Fruit fly (Drosophila melanogaster) whole organism, embryonic: ENCODE measurements around the gene CG4291.

ENCODE experiments used
- CG10147 ChIP-seq: fragments of 200-800 bp; sonication (Bioruptor generic); optimal IDR thresholded peaks from 2 replicates; lab custom pipeline; 2019; ENCODE audit warnings: missing biosample characterization, mild to moderate bottlenecking, missing genetic modification characterization, moderate library complexity
- CG12299 ChIP-seq: fragments of 200-800 bp; sonication (Bioruptor generic); optimal IDR thresholded peaks from 2 replicates; lab custom pipeline; 2018; ENCODE audit warnings: missing biosample characterization, mild to moderate bottlenecking, missing genetic modification characterization
- CG12659 ChIP-seq: fragments of 200-800 bp; sonication (Bioruptor generic); optimal IDR thresholded peaks from 3 replicates; lab custom pipeline; 2017; ENCODE audit warnings: mild to moderate bottlenecking, missing biosample characterization, missing genetic modification reagents, missing genetic modification characterization
- CG12942 ChIP-seq: fragments of 200-800 bp; sonication (Bioruptor generic); optimal IDR thresholded peaks from 3 replicates; lab custom pipeline; 2016; ENCODE audit warnings: missing biosample characterization, missing genetic modification characterization
- CG13775 ChIP-seq: fragments of 200-800 bp; sonication (Bioruptor generic); optimal IDR thresholded peaks from 3 replicates; lab custom pipeline; 2017; ENCODE audit warnings: missing biosample characterization, mild to moderate bottlenecking, missing genetic modification characterization
- CG15514 ChIP-seq: fragments of 200-800 bp; sonication (Bioruptor generic); optimal IDR thresholded peaks from 3 replicates; lab custom pipeline; 2017; ENCODE audit warnings: missing biosample characterization, missing genetic modification characterization, mild to moderate bottlenecking, moderate library complexity, missing genetic modification reagents
- CG17568 ChIP-seq: fragments of 200-800 bp; sonication (Bioruptor generic); optimal IDR thresholded peaks from 2 replicates; lab custom pipeline; 2018; ENCODE audit warnings: missing biosample characterization, mild to moderate bottlenecking, missing genetic modification characterization, moderate library complexity
- CG31224 ChIP-seq: fragments of 200-800 bp; sonication (Bioruptor generic); IDR thresholded peaks from 2 replicates; pipeline ENCODE4 v1.3.6; 2022; ENCODE audit warnings: missing biosample characterization, missing genetic modification characterization
- CG6254 ChIP-seq: fragments of 200-800 bp; sonication (Bioruptor generic); optimal IDR thresholded peaks from 3 replicates; lab custom pipeline; 2017; ENCODE audit warnings: mild to moderate bottlenecking, missing biosample characterization, missing genetic modification reagents, missing genetic modification characterization
- CG7372 ChIP-seq: fragments of 200-800 bp; sonication (Bioruptor generic); IDR thresholded peaks from 2 replicates; pipeline ENCODE4 v1.3.6; 2022; ENCODE audit warnings: missing biosample characterization, missing genetic modification characterization
- CG8290 ChIP-seq, 3 experiments: fragments of 200-800 bp; sonication (Bioruptor generic); optimal IDR thresholded peaks; 2 replicates each; lab custom pipeline; 2016 to 2019; ENCODE audit warnings: missing biosample characterization in 3 of 3, missing genetic modification characterization in 3 of 3, mild to moderate bottlenecking in 2 of 3, moderate library complexity in 1 of 3
- CG9797 ChIP-seq: fragments of 200-800 bp; sonication (Bioruptor generic); optimal IDR thresholded peaks from 3 replicates; lab custom pipeline; 2018; ENCODE audit warnings: missing biosample characterization, mild to moderate bottlenecking, missing genetic modification characterization
- D19A ChIP-seq: fragments of 200-800 bp; optimal IDR thresholded peaks from 3 replicates; lab custom pipeline; 2019; ENCODE audit warnings: missing biosample characterization, mild to moderate bottlenecking, missing genetic modification characterization, moderate library complexity
- D19B ChIP-seq: fragments of 200-800 bp; sonication (Bioruptor generic); optimal IDR thresholded peaks from 2 replicates; lab custom pipeline; 2017; ENCODE audit warnings: missing biosample characterization, mild to moderate bottlenecking, missing genetic modification characterization
- Dll ChIP-seq: fragments of 200-800 bp; sonication (Bioruptor generic); IDR thresholded peaks from 4 replicates; pipeline ENCODE4 v1.3.6; 2022; ENCODE audit warnings: missing biosample characterization, missing genetic modification characterization; ENCODE audit not compliant: partially characterized antibody
- Dp ChIP-seq: fragments of 200-800 bp; sonication (Bioruptor generic); optimal IDR thresholded peaks from 2 replicates; lab custom pipeline; 2018; ENCODE audit warnings: missing biosample characterization, mild to moderate bottlenecking, missing genetic modification characterization, moderate library complexity
- Hmx ChIP-seq: fragments of 200-800 bp; sonication (Bioruptor generic); optimal IDR thresholded peaks from 2 replicates; lab custom pipeline; 2016; ENCODE audit warnings: missing biosample characterization, missing genetic modification characterization
- MESR4 ChIP-seq: fragments of 200-800 bp; sonication (Bioruptor generic); optimal IDR thresholded peaks from 2 replicates; lab custom pipeline; 2018; ENCODE audit warnings: missing biosample characterization, mild to moderate bottlenecking, missing genetic modification characterization, moderate library complexity
- MTF-1 ChIP-seq: fragments of 200-800 bp; sonication (Bioruptor generic); optimal IDR thresholded peaks from 2 replicates; lab custom pipeline; 2018; ENCODE audit warnings: missing biosample characterization, mild to moderate bottlenecking, missing genetic modification characterization, borderline replicate concordance
- Myb ChIP-seq: fragments of 200-800 bp; sonication (Bioruptor generic); optimal IDR thresholded peaks from 2 replicates; lab custom pipeline; 2016; ENCODE audit warnings: missing biosample characterization, missing genetic modification characterization
- Nf-YC ChIP-seq: fragments of 200-800 bp; optimal IDR thresholded peaks from 3 replicates; lab custom pipeline; 2019; ENCODE audit warnings: missing biosample characterization, mild to moderate bottlenecking, missing genetic modification characterization, moderate library complexity
- PHDP ChIP-seq: fragments of 200-800 bp; sonication (Bioruptor generic); optimal IDR thresholded peaks from 3 replicates; lab custom pipeline; 2018; ENCODE audit warnings: missing biosample characterization, mild to moderate bottlenecking, missing genetic modification characterization, moderate library complexity
- Sry-β ChIP-seq: fragments of 200-800 bp; sonication (Bioruptor generic); optimal IDR thresholded peaks from 2 replicates; lab custom pipeline; 2018; ENCODE audit warnings: missing biosample characterization, mild to moderate bottlenecking, missing genetic modification characterization, moderate library complexity
- Xrp1 ChIP-seq: fragments of 200-800 bp; sonication (Bioruptor generic); IDR thresholded peaks from 2 replicates; pipeline ENCODE4 v1.3.6; 2022; ENCODE audit warnings: missing biosample characterization, missing genetic modification characterization
- bbx ChIP-seq: fragments of 200-800 bp; sonication (Bioruptor generic); IDR thresholded peaks from 2 replicates; pipeline ENCODE4 v1.3.6; 2022; ENCODE audit warnings: missing biosample characterization, missing genetic modification characterization; ENCODE audit not compliant: partially characterized antibody
- chm ChIP-seq: fragments of 200-800 bp; sonication (Bioruptor generic); IDR thresholded peaks from 2 replicates; pipeline ENCODE4 v1.3.6; 2022; ENCODE audit warnings: missing biosample characterization, missing genetic modification characterization
- en ChIP-seq: fragments of 200-800 bp; sonication (Bioruptor generic); optimal IDR thresholded peaks from 2 replicates; lab custom pipeline; 2016; ENCODE audit warnings: missing biosample characterization, missing genetic modification characterization
- fd96Cb ChIP-seq: fragments of 200-800 bp; sonication (Bioruptor generic); optimal IDR thresholded peaks from 2 replicates; lab custom pipeline; 2018; ENCODE audit warnings: missing biosample characterization, mild to moderate bottlenecking, missing genetic modification characterization, moderate library complexity
- gfzf ChIP-seq: fragments of 200-800 bp; sonication (Bioruptor generic); optimal IDR thresholded peaks from 2 replicates; lab custom pipeline; 2016; ENCODE audit warnings: missing biosample characterization, mild to moderate bottlenecking, missing genetic modification characterization, moderate library complexity
- grn ChIP-seq: fragments of 200-800 bp; sonication (Bioruptor generic); optimal IDR thresholded peaks from 3 replicates; lab custom pipeline; 2017; ENCODE audit warnings: missing biosample characterization, missing genetic modification characterization
- gsb ChIP-seq: fragments of 200-800 bp; sonication (Bioruptor generic); IDR thresholded peaks from 2 replicates; pipeline ENCODE4 v1.3.6; 2022; ENCODE audit warnings: missing biosample characterization, missing genetic modification characterization
- her ChIP-seq: fragments of 200-800 bp; sonication (Bioruptor generic); optimal IDR thresholded peaks from 2 replicates; lab custom pipeline; 2016; ENCODE audit warnings: missing biosample characterization, missing genetic modification characterization
- pros ChIP-seq: fragments of 200-800 bp; sonication (Bioruptor generic); optimal IDR thresholded peaks from 3 replicates; lab custom pipeline; 2019; ENCODE audit warnings: missing biosample characterization, mild to moderate bottlenecking, missing genetic modification characterization, moderate library complexity
- pzg ChIP-seq: fragments of 200-800 bp; sonication (Bioruptor generic); optimal IDR thresholded peaks from 3 replicates; lab custom pipeline; 2018; ENCODE audit warnings: missing biosample characterization, mild to moderate bottlenecking, missing genetic modification characterization, moderate library complexity
- sens ChIP-seq: fragments of 200-800 bp; sonication (Bioruptor generic); peaks from one replicate; lab custom pipeline; 2016; ENCODE audit warnings: missing biosample characterization, missing genetic modification characterization
- sug ChIP-seq: fragments of 200-800 bp; optimal IDR thresholded peaks from 2 replicates; lab custom pipeline; 2019; ENCODE audit warnings: missing biosample characterization, mild to moderate bottlenecking, missing genetic modification characterization, moderate library complexity
- wek ChIP-seq: fragments of 200-800 bp; sonication (Bioruptor generic); optimal IDR thresholded peaks from 3 replicates; lab custom pipeline; 2018; ENCODE audit warnings: missing biosample characterization, mild to moderate bottlenecking, missing genetic modification characterization, moderate library complexity

The CG4291 gene

dm6 chr2L:870749-871418 is 18.4 kb upstream of the CG4291 start (continued):
- peak; percentile 45 for TF ChIP-seq gsb (GFP tag; lab: Robert Waterston, UW)
- no peak for TF ChIP-seq CG6254 (GFP tag; lab: Kevin White, UChicago)
- TF ChIP-seq CG12942 (GFP tag; lab: Kevin White, UChicago): peak; percentile 74
- TF ChIP-seq sug: peak; percentile 65
- no peak for TF ChIP-seq CG12299 (tag; lab: Kevin White, UChicago)
- peak; percentile 57 for TF ChIP-seq en (GFP tag; lab: Kevin White, UChicago)
- TF ChIP-seq her: peak; percentile 77
- no peak for TF ChIP-seq Hmx (GFP tag; lab: Kevin White, UChicago)
- TF ChIP-seq Myb: peak; percentile 41
- peak; percentile 32 for TF ChIP-seq D19B (GFP tag; lab: Kevin White, UChicago)
- peak; percentile 82 for TF ChIP-seq CG12659
- peak; percentile 69 for TF ChIP-seq CG13775 (GFP tag; lab: Kevin White, UChicago)
- no peak for TF ChIP-seq CG7372 (GFP tag; lab: Robert Waterston, UW)
- TF ChIP-seq CG15514 (GFP tag; lab: Kevin White, UChicago): peak; percentile 73
- no peak for TF ChIP-seq Sry-β (GFP tag; lab: Kevin White, UChicago)
- TF ChIP-seq CG10147: no peak
- TF ChIP-seq fd96Cb (tag; lab: Kevin White, UChicago): peak; percentile 52
- TF ChIP-seq PHDP (tag; lab: Kevin White, UChicago): peak; percentile 50
- peak; percentile 77 for TF ChIP-seq Xrp1 (GFP tag; lab: Robert Waterston, UW)

- TF ChIP-seq CG8290 (GFP tag; optimal IDR thresholded peaks at IDR 0.05; lab: Kevin White, UChicago) (no peak), CG8290 (tag; optimal IDR thresholded peaks at IDR 0.05; lab: Kevin White, UChicago) (peak in 1 of 2 experiments; percentile 16), pzg (peak; percentile 25), chm (GFP tag; lab: Robert Waterston, UW) (peak; percentile 43; the same call in 1 of the 2 replicates), MTF-1 (GFP tag; lab: Kevin White, UChicago) (peak; percentile 3), bbx (GFP tag; lab: Robert Waterston, UW) (peak; percentile 31; the same call in 1 of the 2 replicates), sens (GFP tag; lab: Kevin White, UChicago) (peak; percentile 28), grn (GFP tag; lab: Kevin White, UChicago) (no peak), CG17568 (GFP tag; lab: Kevin White, UChicago) (peak; percentile 6), Dll (0 out of 4 replicates have a peak, but pooled peaks have one; percentile 6), MESR4 (GFP tag; lab: Kevin White, UChicago) (peak; percentile 89), Dp (GFP tag; lab: Kevin White, UChicago) (peak; percentile 56), gfzf (peak; percentile 70), Nf-YC (tag; lab: Kevin White, UChicago) (no peak), pros (no peak), CG9797 (GFP tag; lab: Kevin White, UChicago) (peak; percentile 6), wek (GFP tag; lab: Kevin White, UChicago) (peak; percentile 74), CG31224 (no peak), D19A (no peak)
Measured at dm6 chr2L:870285-870684, 17.8 kb upstream of the CG4291 start, which contains the start of gene PNUTS. TSS of gene PNUTS (plus strand) at chr2L:870465.
